Worm (Caenorhabditis elegans) whole organism, early embryonic: ENCODE measurements around the gene dml-1.

Experiments
- B0310.2 ChIP-seq: sonication (generic microtip); optimal IDR thresholded peaks from 2 replicates; lab custom pipeline; 2016; ENCODE audit warnings: mild to moderate bottlenecking, missing genetic modification characterization, missing compliant biosample characterization
- F13C5.2 ChIP-seq: sonication (generic microtip); optimal IDR thresholded peaks from 2 replicates; lab custom pipeline; 2017; ENCODE audit warnings: mild to moderate bottlenecking, missing genetic modification characterization, inconsistent platforms, missing compliant biosample characterization
- aly-1 ChIP-seq: sonication (generic microtip); optimal IDR thresholded peaks from 2 replicates; lab custom pipeline; 2016; ENCODE audit warnings: missing genetic modification characterization, missing compliant biosample characterization
- ama-1 ChIP-seq: fragments of 150-350 bp; optimal IDR thresholded peaks from 2 replicates; lab custom pipeline; 2014
- ceh-13 ChIP-seq: fragments of 200-800 bp; sonication (Bioruptor generic); optimal IDR thresholded peaks from 2 replicates; lab custom pipeline; 2018; ENCODE audit warnings: mild to moderate bottlenecking, missing genetic modification characterization, missing compliant biosample characterization
- ceh-36 ChIP-seq: sonication (generic microtip); optimal IDR thresholded peaks from 2 replicates; lab custom pipeline; 2016; ENCODE audit warnings: missing genetic modification characterization, inconsistent platforms, missing compliant biosample characterization
- ets-7 ChIP-seq: sonication (generic microtip); optimal IDR thresholded peaks from 2 replicates; lab custom pipeline; 2016; ENCODE audit warnings: missing genotype, missing genetic modification characterization, missing compliant biosample characterization
- flt-1 ChIP-seq: fragments of 200-800 bp; sonication (Bioruptor generic); IDR thresholded peaks from 2 replicates; pipeline ENCODE4 v1.3.6; 2022; ENCODE audit warnings: missing genetic modification characterization, missing compliant biosample characterization
- hmbx-1 ChIP-seq: sonication (generic microtip); optimal IDR thresholded peaks from 2 replicates; lab custom pipeline; 2016; ENCODE audit warnings: mild to moderate bottlenecking, missing genetic modification characterization, missing compliant biosample characterization
- hmg-4 ChIP-seq: fragments of 200-800 bp; sonication (Bioruptor generic); optimal IDR thresholded peaks from 2 replicates; lab custom pipeline; 2018; ENCODE audit warnings: mild to moderate bottlenecking, missing genetic modification characterization, missing compliant biosample characterization
- hnd-1 ChIP-seq: sonication (generic microtip); optimal IDR thresholded peaks from 2 replicates; lab custom pipeline; 2016; ENCODE audit warnings: missing genetic modification characterization, missing compliant biosample characterization
- pes-1 ChIP-seq: fragments of 200-800 bp; sonication (Bioruptor generic); IDR thresholded peaks from 2 replicates; pipeline ENCODE4 v1.3.6; 2022; ENCODE audit warnings: missing genetic modification reagents, missing genetic modification characterization, missing compliant biosample characterization
- scrt-1 ChIP-seq: fragments of 200-800 bp; sonication (Bioruptor generic); IDR thresholded peaks from 2 replicates; pipeline ENCODE4 v1.3.6; 2022; ENCODE audit warnings: missing genetic modification characterization, missing compliant biosample characterization
- sea-1 ChIP-seq: fragments of 200-800 bp; sonication (Bioruptor generic); conservative IDR thresholded peaks from 2 replicates; pipeline ENCODE4 v1.3.6; 2022; ENCODE audit warnings: missing genetic modification characterization, missing compliant biosample characterization
- tbx-11 ChIP-seq: fragments of 200-800 bp; sonication (Bioruptor generic); IDR thresholded peaks from 2 replicates; pipeline ENCODE4 v1.3.6; 2022; ENCODE audit warnings: missing genetic modification characterization, missing compliant biosample characterization
- tbx-37 ChIP-seq: fragments of 200-800 bp; sonication (Bioruptor generic); conservative IDR thresholded peaks from 2 replicates; pipeline ENCODE4 v1.3.6; 2022; ENCODE audit warnings: missing genetic modification reagents, missing genetic modification characterization, missing compliant biosample characterization
- tra-4 ChIP-seq: sonication (generic microtip); optimal IDR thresholded peaks from 2 replicates; lab custom pipeline; 2017; ENCODE audit warnings: missing genetic modification characterization, missing compliant biosample characterization

The dml-1 gene

DNA sequence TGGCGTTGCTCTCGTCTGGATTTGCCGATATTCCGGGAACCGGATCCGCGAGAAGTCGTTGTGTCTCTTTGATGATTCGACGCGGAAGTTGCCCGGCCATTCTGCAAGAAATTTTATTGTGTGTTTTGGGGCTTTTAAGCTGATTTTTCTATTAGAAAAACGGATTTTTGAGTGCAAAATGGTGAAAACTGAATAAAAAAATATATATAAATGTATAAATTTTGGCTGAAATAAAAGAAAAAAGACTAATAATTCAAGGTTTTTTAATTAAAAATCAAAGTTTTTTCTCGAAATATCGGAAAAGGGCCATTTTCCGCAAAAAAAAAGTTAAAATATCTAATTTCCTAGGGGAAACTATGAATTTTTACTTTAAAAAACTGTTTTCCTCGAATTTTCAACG lies 38.8 kb downstream of the dml-1 start, which contains the start of gene ubc-13:
Gene ubc-13, minus strand, starts transcription at position 101 of the 400 bp plus-strand sequence.
- TF ChIP-seq ceh-13 (GFP tag; lab: Kevin White, UChicago), result no peak
- TF ChIP-seq ets-7 (tag; lab: Kevin White, UChicago), result no peak
- no peak for TF ChIP-seq flt-1 (GFP tag; lab: Robert Waterston, UW)
- TF ChIP-seq ceh-36 (tag; lab: Kevin White, UChicago), result no peak
- TF ChIP-seq sea-1 (GFP tag; lab: Robert Waterston, UW), result no peak
- no peak for TF ChIP-seq pes-1
- TF ChIP-seq F13C5.2 (tag; lab: Kevin White, UChicago), result no peak
- no peak for TF ChIP-seq hmbx-1 (tag; lab: Kevin White, UChicago)
- TF ChIP-seq tbx-37, result no peak
- no peak for TF ChIP-seq B0310.2 (tag; lab: Kevin White, UChicago)
- TF ChIP-seq ama-1, result no peak
- no peak for TF ChIP-seq hmg-4
- no peak for TF ChIP-seq scrt-1 (GFP tag; lab: Robert Waterston, UW)
- TF ChIP-seq tra-4, result no peak
- no peak for TF ChIP-seq aly-1 (tag; lab: Kevin White, UChicago)
- no peak for TF ChIP-seq tbx-11
- TF ChIP-seq hnd-1, result no peak

DNA sequence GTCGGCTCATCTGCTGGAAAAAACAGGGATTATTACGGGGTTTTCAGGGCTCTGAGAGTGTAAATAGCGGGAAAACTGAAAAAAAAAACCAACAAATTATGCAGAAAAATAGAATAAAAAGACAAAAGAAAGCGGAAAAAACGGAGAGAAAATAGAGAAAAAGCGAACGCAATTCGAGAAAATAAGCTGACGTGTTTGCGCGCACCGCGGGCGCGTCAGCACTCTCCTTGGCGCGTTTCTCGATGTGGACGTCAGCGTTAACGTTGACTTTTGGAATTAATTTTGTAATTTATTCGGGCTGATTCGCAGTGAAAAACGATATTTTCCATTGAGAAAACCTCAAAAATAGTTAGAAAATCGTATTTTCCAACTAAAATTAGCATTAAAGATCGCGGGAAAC lies 41.7 kb downstream of the dml-1 start, which contains the start of gene manf-1:
Gene manf-1, minus strand, starts transcription at position 13 of the 400 bp plus-strand sequence.
- no peak for TF ChIP-seq hmg-4
- TF ChIP-seq tra-4, result no peak
- no peak for TF ChIP-seq flt-1 (GFP tag; lab: Robert Waterston, UW)

DNA sequence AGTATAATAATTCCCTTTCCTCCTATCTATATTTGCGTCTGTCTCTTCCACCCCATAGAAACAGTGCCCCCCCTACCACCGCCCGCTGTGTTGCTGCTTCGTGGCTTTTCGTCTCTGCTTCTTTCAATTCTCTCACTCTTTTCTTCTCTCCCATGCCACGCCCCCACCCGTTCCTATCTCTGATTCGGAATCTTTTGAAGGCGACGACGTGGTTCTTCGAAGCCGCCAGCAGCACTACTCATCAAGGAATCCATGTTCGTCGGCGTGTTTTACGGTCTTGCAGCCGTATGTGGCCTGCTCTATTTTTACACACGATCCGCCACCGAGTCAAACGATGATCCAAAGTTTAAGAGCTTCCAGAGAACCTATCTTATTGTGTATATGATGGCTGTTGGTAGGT lies 44.5 kb downstream of the dml-1 start, which contains the start of gene samt-1:
Gene samt-1, plus strand, starts transcription at position 176 of the 400 bp plus-strand sequence.
- no peak for TF ChIP-seq scrt-1 (GFP tag; lab: Robert Waterston, UW)
- TF ChIP-seq pes-1, result no peak
- no peak for TF ChIP-seq hmbx-1 (tag; lab: Kevin White, UChicago)

DNA sequence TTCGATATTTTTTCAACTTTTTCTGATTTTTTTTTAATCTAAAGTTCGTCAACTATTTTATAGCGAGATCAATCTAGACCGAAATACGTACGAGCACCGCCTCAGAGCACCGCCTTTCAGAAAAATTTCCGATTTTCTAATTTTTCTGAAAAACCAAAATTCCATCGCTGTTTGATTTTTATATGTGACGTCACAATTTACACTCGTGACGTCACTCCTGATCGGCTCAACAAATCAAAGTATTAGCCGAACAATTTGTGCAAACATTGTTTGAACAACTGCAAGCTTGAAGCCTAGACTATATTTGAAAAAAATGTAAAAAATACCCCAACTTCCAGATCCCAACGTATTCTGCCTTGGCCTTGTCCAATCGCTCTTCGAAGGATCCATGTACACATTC lies 48.4 kb downstream of the dml-1 start:
- TF ChIP-seq tbx-11 (no peak), flt-1 (GFP tag; lab: Robert Waterston, UW) (no peak), sea-1 (GFP tag; lab: Robert Waterston, UW) (no peak), F13C5.2 (tag; lab: Kevin White, UChicago) (no peak), hnd-1 (no peak), tra-4 (no peak), ets-7 (tag; lab: Kevin White, UChicago) (no peak), scrt-1 (GFP tag; lab: Robert Waterston, UW) (no peak)
